Worm (Caenorhabditis elegans) whole organism, L3 larva: ENCODE data around the gene K01D12.5.

Source experiments
- ZK546.5 ChIP-seq: sonication (generic microtip); optimal IDR thresholded peaks from 2 replicates; lab custom pipeline; 2017; ENCODE audit warnings: missing biosample characterization, missing genetic modification characterization
- ceh-82 ChIP-seq: fragments of 150-350 bp; optimal IDR thresholded peaks from 2 replicates; lab custom pipeline; 2014; ENCODE audit warnings: missing biosample characterization, missing genetic modification characterization
- daf-12 ChIP-seq: fragments of 150-350 bp; optimal IDR thresholded peaks from 2 replicates; lab custom pipeline; 2014; ENCODE audit warnings: missing biosample characterization, missing genetic modification reagents, missing genetic modification characterization
- fkh-10 ChIP-seq: sonication (generic microtip); optimal IDR thresholded peaks from 2 replicates; lab custom pipeline; 2017; ENCODE audit warnings: missing biosample characterization, missing genetic modification reagents, missing genetic modification characterization
- fos-1 ChIP-seq: fragments of 150-350 bp; optimal IDR thresholded peaks from 2 replicates; lab custom pipeline; 2014; ENCODE audit warnings: missing biosample characterization, missing genetic modification characterization
- jun-1 ChIP-seq: fragments of 150-350 bp; optimal IDR thresholded peaks from 2 replicates; lab custom pipeline; 2014; ENCODE audit warnings: missing biosample characterization, missing genetic modification reagents, missing genetic modification characterization
- mdl-1 ChIP-seq: fragments of 150-350 bp; optimal IDR thresholded peaks from 2 replicates; lab custom pipeline; 2014; ENCODE audit warnings: missing biosample characterization, missing genetic modification characterization
- nhr-76 ChIP-seq: fragments of 150-350 bp; sonication (generic microtip); optimal IDR thresholded peaks from 5 replicates; lab custom pipeline; 2014; ENCODE audit warnings: missing biosample characterization, missing genetic modification characterization
- skn-1 ChIP-seq: fragments of 150-350 bp; optimal IDR thresholded peaks from 2 replicates; lab custom pipeline; 2014; ENCODE audit warnings: missing biosample characterization, missing genetic modification characterization
- unc-62 ChIP-seq: fragments of 150-350 bp; sonication (generic microtip); optimal IDR thresholded peaks from 4 replicates; lab custom pipeline; 2014; ENCODE audit warnings: missing biosample characterization, missing genetic modification reagents, missing genetic modification characterization
- ztf-11 ChIP-seq: fragments of 150-350 bp; optimal IDR thresholded peaks from 2 replicates; lab custom pipeline; 2014; ENCODE audit warnings: missing biosample characterization, missing genetic modification characterization

DNA sequence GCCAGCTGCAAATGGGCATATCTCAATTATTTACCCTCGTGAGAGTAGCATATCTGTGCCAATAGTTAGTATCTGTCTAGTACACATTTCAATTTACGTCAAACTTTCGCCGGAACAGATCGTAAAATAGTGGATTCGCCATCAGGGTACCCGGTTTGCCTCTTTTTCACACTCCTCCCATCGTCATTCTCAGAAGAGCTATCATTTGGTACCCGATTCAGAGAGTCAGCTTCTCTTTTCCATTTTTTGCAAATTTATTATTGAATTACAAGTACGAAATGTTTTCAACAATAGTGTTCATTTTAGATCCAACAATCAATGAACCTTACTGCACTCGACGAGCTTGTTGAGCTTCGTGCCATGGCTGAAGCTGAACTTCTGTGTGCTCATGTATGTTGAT is 31.4 kb downstream of the K01D12.5 start, which contains the start of gene C54D10.5:
- no peak for TF ChIP-seq ZK546.5
- TF ChIP-seq unc-62 (GFP tag; lab: Kevin White, UChicago): no peak
- no peak for TF ChIP-seq skn-1 (tag; lab: Kevin White, UChicago)
- no peak for TF ChIP-seq ceh-82 (tag; lab: Kevin White, UChicago)
- TF ChIP-seq nhr-76 (tag; lab: Kevin White, UChicago): no peak
- no peak for TF ChIP-seq mdl-1 (tag; lab: Kevin White, UChicago)
- TF ChIP-seq ztf-11 (tag; lab: Kevin White, UChicago): no peak
- no peak for TF ChIP-seq jun-1 (tag; lab: Kevin White, UChicago)
- TF ChIP-seq daf-12: no peak
- no peak for TF ChIP-seq fos-1
- no peak for TF ChIP-seq fkh-10 (GFP tag; lab: Kevin White, UChicago)
